Worm (Caenorhabditis elegans): ENCODE data around the gene nft-1.

ce11 chrIII:11895504-11895903, 28.2 kb upstream of the nft-1 start:
- no peak for TF ChIP-seq K12H6.12 (tag; optimal IDR thresholded peaks at IDR 0.05)
- TF ChIP-seq tbx-9 (tag; optimal IDR thresholded peaks at IDR 0.05; ENCODE audit: borderline replicate concordance), result no peak
- no peak for TF ChIP-seq unc-62 (GFP tag; optimal IDR thresholded peaks at IDR 0.05)
- TF ChIP-seq ets-4 (GFP tag; optimal IDR thresholded peaks at IDR 0.05), result no peak
- TF ChIP-seq F57C9.4 (tag; optimal IDR thresholded peaks at IDR 0.05), result no peak
- no peak for TF ChIP-seq sea-2 (GFP tag; IDR thresholded peaks at IDR 0.05)
- no peak for TF ChIP-seq unc-130 (GFP tag; optimal IDR thresholded peaks at IDR 0.05)
- no peak for TF ChIP-seq somi-1 (GFP tag; optimal IDR thresholded peaks at IDR 0.05)
- no peak for TF ChIP-seq ztf-18 (tag; optimal IDR thresholded peaks at IDR 0.05)
- no peak for TF ChIP-seq dpff-1 (tag; optimal IDR thresholded peaks at IDR 0.05)
